Worm (Caenorhabditis elegans) whole organism, mixed stage, embryonic: ENCODE data around the gene ZK1055.2.

ENCODE experiments used
- lin-13 ChIP-seq: fragments of 150-350 bp; optimal IDR thresholded peaks from 2 replicates; lab custom pipeline; 2014; ENCODE audit warnings: missing biosample characterization, missing genetic modification characterization
- mab-5 ChIP-seq: fragments of 150-350 bp; optimal IDR thresholded peaks from 2 replicates; lab custom pipeline; 2014; ENCODE audit warnings: missing biosample characterization, missing genetic modification characterization
- pha-4 ChIP-seq: fragments of 150-350 bp; optimal IDR thresholded peaks from 2 replicates; lab custom pipeline; 2018; ENCODE audit warnings: missing biosample characterization, missing genetic modification reagents, missing genetic modification characterization
- sptf-1 ChIP-seq: sonication (generic microtip); optimal IDR thresholded peaks from 2 replicates; lab custom pipeline; 2017; ENCODE audit warnings: mild to moderate bottlenecking, missing genetic modification characterization, moderate library complexity, missing compliant biosample characterization

DNA sequence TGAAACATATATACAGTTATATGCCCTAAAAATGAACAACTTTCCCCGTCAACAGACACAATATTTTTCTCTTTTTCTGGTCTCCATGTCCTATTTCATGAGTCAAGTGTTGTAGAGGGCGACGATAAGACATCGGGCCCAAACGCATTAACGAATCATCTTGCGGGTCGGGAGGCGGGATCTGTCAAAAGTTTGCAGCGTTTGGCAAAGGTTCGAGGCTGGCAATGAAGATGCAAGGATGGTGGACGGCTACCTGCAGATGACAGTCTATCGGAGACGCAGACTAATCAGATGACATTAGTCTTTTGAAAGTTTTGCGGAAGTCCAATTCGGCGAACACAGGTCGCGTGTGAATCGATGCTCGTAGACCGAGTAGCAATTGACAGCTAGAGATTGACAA is 30.4 kb downstream of the ZK1055.2 start:
- TF ChIP-seq sptf-1 (tag; lab: Kevin White, UChicago) = no peak
- TF ChIP-seq mab-5 (tag; lab: Kevin White, UChicago) = no peak
- TF ChIP-seq pha-4 (tag; lab: Kevin White, UChicago) = no peak
- no peak for TF ChIP-seq lin-13 (tag; lab: Kevin White, UChicago)
